Worm (Caenorhabditis elegans) whole organism, L4 larva: Measurements from ENCODE around the gene T14B4.20.

ENCODE experiments used
- aha-1 ChIP-seq: fragments of 150-350 bp; peaks from one replicate; lab custom pipeline; 2014; ENCODE audit warnings: missing biosample characterization, missing genetic modification characterization
- fkh-10 ChIP-seq: fragments of 150-350 bp; optimal IDR thresholded peaks from 2 replicates; lab custom pipeline; 2014; ENCODE audit warnings: missing biosample characterization, missing genetic modification reagents, missing genetic modification characterization
- spr-3 ChIP-seq: fragments of 200-800 bp; sonication (Bioruptor generic); optimal IDR thresholded peaks from 2 replicates; lab custom pipeline; 2018; ENCODE audit warnings: mild to moderate bottlenecking, missing genetic modification characterization, missing compliant biosample characterization

ce11 chrII:6726814-6727213 is 10.1 kb downstream of the T14B4.20 start:
- TF ChIP-seq fkh-10 (GFP tag; lab: Kevin White, UChicago) = no peak
- TF ChIP-seq spr-3 (GFP tag; lab: Kevin White, UChicago) = no peak
- no peak for TF ChIP-seq aha-1 (tag; lab: Kevin White, UChicago)
